In genomic region chr2L:7194351-7195037, dm6 we compare ENCODE assay signal across 1 fruit fly cellular context.
TF ChIP-seq lines count a peak whose summit lies in the region.

Gene CG4497 (minus strand): TSS chr2L:7194588.

TF ChIP-seq in whole organism, embryonic, 481 proteins besides CTCF, POLR2A, EP300 and RAD21 (continued from another document and continues in another):
- TF ChIP-seq jing (GFP tag; optimal IDR thresholded peaks at IDR 0.05; lab: Kevin White, UChicago), result peak; percentile 78
- TF ChIP-seq CG4328 (GFP tag; optimal IDR thresholded peaks at IDR 0.05; lab: Kevin White, UChicago), result peak; percentile 81
- TF ChIP-seq psq (GFP tag; optimal IDR thresholded peaks at IDR 0.05; lab: Kevin White, UChicago), result peak; percentile 77
- TF ChIP-seq CG10462 (GFP tag; optimal IDR thresholded peaks at IDR 0.05; lab: Kevin White, UChicago), result peak; percentile 79
- TF ChIP-seq CG11696 (GFP tag; IDR thresholded peaks at IDR 0.05; lab: Robert Waterston, UW), result peak; percentile 51; the same call in 1 of the 2 replicates
- peak; percentile 99 for TF ChIP-seq CG3847 (GFP tag; IDR thresholded peaks at IDR 0.05; lab: Robert Waterston, UW)
- TF ChIP-seq Oaz (GFP tag; IDR thresholded peaks at IDR 0.05; lab: Robert Waterston, UW), result peak; percentile 95
- peak; percentile 90 for TF ChIP-seq tio (GFP tag; optimal IDR thresholded peaks at IDR 0.05; lab: Kevin White, UChicago)
- peak; percentile 77 for TF ChIP-seq CG17359 (tag; optimal IDR thresholded peaks at IDR 0.05; lab: Kevin White, UChicago)
- TF ChIP-seq Fer1 (GFP tag; optimal IDR thresholded peaks at IDR 0.05; lab: Kevin White, UChicago), result peak; percentile 87
- peak; percentile 66 for TF ChIP-seq BtbVII (GFP tag; optimal IDR thresholded peaks at IDR 0.05; lab: Kevin White, UChicago)
- no peak for TF ChIP-seq CG1832 (GFP tag; optimal IDR thresholded peaks at IDR 0.05; lab: Kevin White, UChicago)
- TF ChIP-seq ham (GFP tag; IDR thresholded peaks at IDR 0.05; lab: Robert Waterston, UW), result peak; percentile 83; the same call in 1 of the 2 replicates
- TF ChIP-seq so (GFP tag; IDR thresholded peaks at IDR 0.05; lab: Robert Waterston, UW), result peak; percentile 91; the same call in 1 of the 3 replicates
- TF ChIP-seq Ada2b (GFP tag; IDR thresholded peaks at IDR 0.05; lab: Robert Waterston, UW), result peak; percentile 93
- TF ChIP-seq CG18011 (GFP tag; optimal IDR thresholded peaks at IDR 0.05; lab: Kevin White, UChicago), result peak; percentile 88
- peak; percentile 93 for TF ChIP-seq repo (GFP tag; optimal IDR thresholded peaks at IDR 0.05; lab: Kevin White, UChicago)
- TF ChIP-seq Nf-YC (tag; optimal IDR thresholded peaks at IDR 0.05; lab: Kevin White, UChicago), result peak; percentile 81
- peak; percentile 53 for TF ChIP-seq Lhr (GFP tag; optimal IDR thresholded peaks at IDR 0.05; lab: Kevin White, UChicago)
- TF ChIP-seq CG18619 (GFP tag; optimal IDR thresholded peaks at IDR 0.05; lab: Kevin White, UChicago), result peak; percentile 89
- peak; percentile 72 for TF ChIP-seq CG34224 (GFP tag; IDR thresholded peaks at IDR 0.05; lab: Robert Waterston, UW; ENCODE audit: partially characterized antibody)
- TF ChIP-seq CG3726 (GFP tag; IDR thresholded peaks at IDR 0.05; lab: Robert Waterston, UW), result peak; percentile 86; the same call in 2 of the 3 replicates
- TF ChIP-seq maf-S (GFP tag; optimal IDR thresholded peaks at IDR 0.05; lab: Kevin White, UChicago), result peak; percentile 95
- peak; percentile 25 for TF ChIP-seq run (tag; optimal IDR thresholded peaks at IDR 0.05; lab: Kevin White, UChicago)
- TF ChIP-seq sim (GFP tag; IDR thresholded peaks at IDR 0.05; lab: Robert Waterston, UW), result no peak; the same call in 1 of the 2 replicates
- peak; percentile 93 for TF ChIP-seq eyg (GFP tag; optimal IDR thresholded peaks at IDR 0.05; lab: Kevin White, UChicago)
- peak; percentile 47 for TF ChIP-seq nom (GFP tag; optimal IDR thresholded peaks at IDR 0.05; lab: Kevin White, UChicago)
- TF ChIP-seq CG16813 (GFP tag; IDR thresholded peaks at IDR 0.05; lab: Robert Waterston, UW; ENCODE audit: partially characterized antibody), result peak; percentile 74
- peak; percentile 75 for TF ChIP-seq Sry-δ (GFP tag; optimal IDR thresholded peaks at IDR 0.05; lab: Kevin White, UChicago)
- TF ChIP-seq CG6272 (GFP tag; IDR thresholded peaks at IDR 0.05; lab: Robert Waterston, UW), result peak; percentile 97
- TF ChIP-seq CG8478 (optimal IDR thresholded peaks at IDR 0.05; lab: Kevin White, UChicago), result no peak
- peak; percentile 95 for TF ChIP-seq bab2 (GFP tag; optimal IDR thresholded peaks at IDR 0.05; lab: Kevin White, UChicago)
- peak; percentile 85 for TF ChIP-seq Sin3A (optimal IDR thresholded peaks at IDR 0.05; lab: Kevin White, UChicago)
- TF ChIP-seq CG10267 (tag; optimal IDR thresholded peaks at IDR 0.05; lab: Kevin White, UChicago), result peak; percentile 97
- TF ChIP-seq twi (tag; optimal IDR thresholded peaks at IDR 0.05; lab: Kevin White, UChicago), result peak; percentile 83
- peak; percentile 89 for TF ChIP-seq vnd (GFP tag; IDR thresholded peaks at IDR 0.05; lab: Robert Waterston, UW; ENCODE audit: partially characterized antibody)
- TF ChIP-seq fd102C (GFP tag; optimal IDR thresholded peaks at IDR 0.05; lab: Kevin White, UChicago), result peak; percentile 9
- TF ChIP-seq mam (GFP tag; optimal IDR thresholded peaks at IDR 0.05; lab: Kevin White, UChicago), result peak; percentile 97
- peak; percentile 78; the same call in 1 of the 2 replicates for TF ChIP-seq Awh (GFP tag; IDR thresholded peaks at IDR 0.05; lab: Robert Waterston, UW)
- peak; percentile 39 for TF ChIP-seq CG5180 (GFP tag; optimal IDR thresholded peaks at IDR 0.05; lab: Kevin White, UChicago)
- TF ChIP-seq pho (GFP tag; optimal IDR thresholded peaks at IDR 0.05; lab: Kevin White, UChicago), result peak; percentile 97
- TF ChIP-seq Hr39 (optimal IDR thresholded peaks at IDR 0.05; lab: Kevin White, UChicago), result peak; percentile 54
- TF ChIP-seq CG12219 (GFP tag; optimal IDR thresholded peaks at IDR 0.05; lab: Kevin White, UChicago), result peak; percentile 48
- peak; percentile 44 for TF ChIP-seq grn (GFP tag; optimal IDR thresholded peaks at IDR 0.05; lab: Kevin White, UChicago)
- TF ChIP-seq CG32772 (GFP tag; IDR thresholded peaks at IDR 0.05; lab: Robert Waterston, UW), result peak; percentile 95
- peak; percentile 91 for TF ChIP-seq ara (GFP tag; IDR thresholded peaks at IDR 0.05; lab: Robert Waterston, UW)
- peak; percentile 88 for TF ChIP-seq hb (GFP tag; IDR thresholded peaks at IDR 0.05; lab: Robert Waterston, UW; ENCODE audit: partially characterized antibody)
- TF ChIP-seq CHES-1-like (GFP tag; optimal IDR thresholded peaks at IDR 0.05; lab: Kevin White, UChicago), result peak; percentile 93
- TF ChIP-seq CG12391 (tag; optimal IDR thresholded peaks at IDR 0.05; lab: Kevin White, UChicago), result peak; percentile 92
- TF ChIP-seq Vsx1 (GFP tag; optimal IDR thresholded peaks at IDR 0.05; lab: Kevin White, UChicago), result peak; percentile 62
- TF ChIP-seq CG3838 (GFP tag; optimal IDR thresholded peaks at IDR 0.05; lab: Kevin White, UChicago), result peak; percentile 44
- TF ChIP-seq cato (GFP tag; optimal IDR thresholded peaks at IDR 0.05; lab: Kevin White, UChicago; ENCODE audit: borderline replicate concordance), result peak; percentile 71
- peak; percentile 66; the same call in 2 of the 3 replicates for TF ChIP-seq CG2199 (GFP tag; IDR thresholded peaks at IDR 0.05; lab: Robert Waterston, UW)
- peak; percentile 94 for TF ChIP-seq NFAT (GFP tag; IDR thresholded peaks at IDR 0.05; lab: Robert Waterston, UW)
- peak; percentile 94 for TF ChIP-seq CG15696 (tag; optimal IDR thresholded peaks at IDR 0.05; lab: Kevin White, UChicago)
- TF ChIP-seq zen (tag; optimal IDR thresholded peaks at IDR 0.05; lab: Kevin White, UChicago), result peak; percentile 91
- peak; percentile 64 for TF ChIP-seq ERR (GFP tag; optimal IDR thresholded peaks at IDR 0.05; lab: Kevin White, UChicago)
- TF ChIP-seq z (GFP tag; IDR thresholded peaks at IDR 0.05; lab: Robert Waterston, UW), result no peak
- peak; percentile 82 for TF ChIP-seq Poxn (GFP tag; IDR thresholded peaks at IDR 0.05; lab: Robert Waterston, UW)
- peak; percentile 97 for TF ChIP-seq Xbp1 (GFP tag; optimal IDR thresholded peaks at IDR 0.05; lab: Kevin White, UChicago)
- peak; percentile 88 for TF ChIP-seq CG18599 (GFP tag; optimal IDR thresholded peaks at IDR 0.05; lab: Kevin White, UChicago)
- peak; percentile 86 for TF ChIP-seq CG12744 (GFP tag; optimal IDR thresholded peaks at IDR 0.05; lab: Kevin White, UChicago)
- peak; percentile 86 for TF ChIP-seq gsb (GFP tag; IDR thresholded peaks at IDR 0.05; lab: Robert Waterston, UW)
- peak in 1 of 2 experiments; percentile 52 for TF ChIP-seq insv (GFP tag; optimal IDR thresholded peaks at IDR 0.05; lab: Kevin White, UChicago)
- TF ChIP-seq Med (GFP tag; lab: Kevin White, UChicago), result peak; percentile 99
- TF ChIP-seq CG4730 (GFP tag; IDR thresholded peaks at IDR 0.05; lab: Robert Waterston, UW), result peak; percentile 93
- peak; percentile 93 for TF ChIP-seq CG16863 (GFP tag; optimal IDR thresholded peaks at IDR 0.05; lab: Kevin White, UChicago)
- peak; percentile 92 for TF ChIP-seq CG2889 (GFP tag; IDR thresholded peaks at IDR 0.05; lab: Robert Waterston, UW)
- TF ChIP-seq Mad (GFP tag; optimal IDR thresholded peaks at IDR 0.05; lab: Kevin White, UChicago), result peak; percentile 93
- peak; percentile 95 for TF ChIP-seq Hr3 (GFP tag; optimal IDR thresholded peaks at IDR 0.05; lab: Kevin White, UChicago)
- TF ChIP-seq D (optimal IDR thresholded peaks at IDR 0.05; lab: Kevin White, UChicago), result no peak
- TF ChIP-seq D (GFP tag; optimal IDR thresholded peaks at IDR 0.05; lab: Kevin White, UChicago), result peak; percentile 84
- peak; percentile 80 for TF ChIP-seq kay (GFP tag; optimal IDR thresholded peaks at IDR 0.05; lab: Kevin White, UChicago)
- TF ChIP-seq dati (GFP tag; IDR thresholded peaks at IDR 0.05; lab: Robert Waterston, UW), result peak; percentile 55; the same call in 1 of the 2 replicates
- TF ChIP-seq CG5245 (GFP tag; optimal IDR thresholded peaks at IDR 0.05; lab: Kevin White, UChicago), result peak; percentile 82
- TF ChIP-seq CG17912 (GFP tag; optimal IDR thresholded peaks at IDR 0.05; lab: Kevin White, UChicago), result peak; percentile 48
- TF ChIP-seq CG33213 (GFP tag; optimal IDR thresholded peaks at IDR 0.05; lab: Kevin White, UChicago), result peak; percentile 94
- peak; percentile 92 for TF ChIP-seq CG4820 (GFP tag; optimal IDR thresholded peaks at IDR 0.05; lab: Kevin White, UChicago)
- TF ChIP-seq ftz-f1 (GFP tag; optimal IDR thresholded peaks at IDR 0.05; lab: Kevin White, UChicago), result peak; percentile 62
- TF ChIP-seq CG14710 (tag; optimal IDR thresholded peaks at IDR 0.05; lab: Kevin White, UChicago), result peak; percentile 91
- peak; percentile 85 for TF ChIP-seq gt (GFP tag; IDR thresholded peaks at IDR 0.05; lab: Robert Waterston, UW)
- peak; percentile 60 for TF ChIP-seq Elba2 (GFP tag; optimal IDR thresholded peaks at IDR 0.05; lab: Kevin White, UChicago)
- TF ChIP-seq CG17568 (GFP tag; optimal IDR thresholded peaks at IDR 0.05; lab: Kevin White, UChicago), result peak; percentile 20
- TF ChIP-seq fu2 (GFP tag; optimal IDR thresholded peaks at IDR 0.05; lab: Kevin White, UChicago), result peak; percentile 97
- TF ChIP-seq tx (GFP tag; optimal IDR thresholded peaks at IDR 0.05; lab: Kevin White, UChicago), result peak; percentile 95
- peak; percentile 94 to 95 for TF ChIP-seq chif (GFP tag; optimal IDR thresholded peaks at IDR 0.05; lab: Kevin White, UChicago)
- peak; percentile 79 for TF ChIP-seq CG10147 (GFP tag; optimal IDR thresholded peaks at IDR 0.05; lab: Kevin White, UChicago)
- peak; percentile 98 for TF ChIP-seq CG9876 (GFP tag; optimal IDR thresholded peaks at IDR 0.05; lab: Kevin White, UChicago)
- TF ChIP-seq ase (GFP tag; IDR thresholded peaks at IDR 0.05; lab: Robert Waterston, UW), result peak; percentile 91
- peak; percentile 98 for TF ChIP-seq HLH54F (GFP tag; optimal IDR thresholded peaks at IDR 0.05; lab: Kevin White, UChicago)
- TF ChIP-seq CG9437 (GFP tag; optimal IDR thresholded peaks at IDR 0.05; lab: Kevin White, UChicago), result peak; percentile 78
- TF ChIP-seq CG13287 (GFP tag; IDR thresholded peaks at IDR 0.05; lab: Robert Waterston, UW; ENCODE audit: partially characterized antibody), result peak; percentile 82
- TF ChIP-seq Tbp (GFP tag; optimal IDR thresholded peaks at IDR 0.05; lab: Kevin White, UChicago), result no peak
- peak; percentile 93 for TF ChIP-seq CG14014 (GFP tag; IDR thresholded peaks at IDR 0.05; lab: Robert Waterston, UW)
- TF ChIP-seq CG2120 (GFP tag; optimal IDR thresholded peaks at IDR 0.05; lab: Kevin White, UChicago), result peak; percentile 97
- TF ChIP-seq E2f1 (GFP tag; IDR thresholded peaks at IDR 0.05; lab: Robert Waterston, UW), result peak; percentile 95
- peak; percentile 92 for TF ChIP-seq ttk (GFP tag; IDR thresholded peaks at IDR 0.05; lab: Robert Waterston, UW)
- peak; percentile 91 for TF ChIP-seq CG32532 (GFP tag; IDR thresholded peaks at IDR 0.05; lab: Robert Waterston, UW)
- TF ChIP-seq shn (GFP tag; optimal IDR thresholded peaks at IDR 0.05; lab: Kevin White, UChicago), result peak; percentile 98
- TF ChIP-seq kah (GFP tag; optimal IDR thresholded peaks at IDR 0.05; lab: Kevin White, UChicago), result peak; percentile 16
- peak; percentile 76 for TF ChIP-seq toy (GFP tag; IDR thresholded peaks at IDR 0.05; lab: Robert Waterston, UW)
- TF ChIP-seq Sry-β (GFP tag; optimal IDR thresholded peaks at IDR 0.05; lab: Kevin White, UChicago), result peak; percentile 82
- TF ChIP-seq Fer3 (tag; optimal IDR thresholded peaks at IDR 0.05; lab: Kevin White, UChicago), result peak; percentile 85
- peak; percentile 78 for TF ChIP-seq org-1 (GFP tag; optimal IDR thresholded peaks at IDR 0.05; lab: Kevin White, UChicago)
- TF ChIP-seq CG17186 (GFP tag; optimal IDR thresholded peaks at IDR 0.05; lab: Kevin White, UChicago), result peak; percentile 94
- TF ChIP-seq slbo (GFP tag; IDR thresholded peaks at IDR 0.05; lab: Robert Waterston, UW), result peak; percentile 97
- peak; percentile 93 for TF ChIP-seq Max (GFP tag; optimal IDR thresholded peaks at IDR 0.05; lab: Kevin White, UChicago)
- peak; percentile 57; the same call in 1 of the 2 replicates for TF ChIP-seq CG10321 (GFP tag; IDR thresholded peaks at IDR 0.05; lab: Robert Waterston, UW)
- peak; percentile 82 for TF ChIP-seq CG17829 (tag; optimal IDR thresholded peaks at IDR 0.05; lab: Kevin White, UChicago)
- TF ChIP-seq slp2 (GFP tag; optimal IDR thresholded peaks at IDR 0.05; lab: Kevin White, UChicago), result peak; percentile 94
- peak; percentile 20 for TF ChIP-seq oc (tag; optimal IDR thresholded peaks at IDR 0.05; lab: Kevin White, UChicago)
- peak; percentile 92 for TF ChIP-seq croc (GFP tag; conservative IDR thresholded peaks at IDR 0.05; lab: Robert Waterston, UW)
- peak; percentile 97 for TF ChIP-seq Ptx1 (GFP tag; IDR thresholded peaks at IDR 0.05; lab: Robert Waterston, UW)
- TF ChIP-seq CG13775 (GFP tag; optimal IDR thresholded peaks at IDR 0.05; lab: Kevin White, UChicago), result peak; percentile 97
- TF ChIP-seq CG7372 (GFP tag; IDR thresholded peaks at IDR 0.05; lab: Robert Waterston, UW), result peak; percentile 96
- TF ChIP-seq ci (GFP tag; IDR thresholded peaks at IDR 0.05; lab: Robert Waterston, UW), result peak; percentile 91
- peak; percentile 83 for TF ChIP-seq Taf1 (GFP tag; IDR thresholded peaks at IDR 0.05; lab: Robert Waterston, UW)
- TF ChIP-seq CG2202 (tag; optimal IDR thresholded peaks at IDR 0.05; lab: Kevin White, UChicago), result peak; percentile 64
- peak; percentile 95 for TF ChIP-seq HmgZ (tag; optimal IDR thresholded peaks at IDR 0.05; lab: Kevin White, UChicago)
- peak; percentile 78 for TF ChIP-seq Usf (GFP tag; optimal IDR thresholded peaks at IDR 0.05; lab: Kevin White, UChicago)
- peak; percentile 71 for TF ChIP-seq CrebB (tag; optimal IDR thresholded peaks at IDR 0.05; lab: Kevin White, UChicago)
- peak; percentile 83; the same call in 2 of the 3 replicates for TF ChIP-seq Opbp (GFP tag; IDR thresholded peaks at IDR 0.05; lab: Robert Waterston, UW; ENCODE audit: partially characterized antibody)
- TF ChIP-seq CG6765 (GFP tag; optimal IDR thresholded peaks at IDR 0.05; lab: Kevin White, UChicago), result peak; percentile 38
- peak; percentile 86 for TF ChIP-seq HLH4C (GFP tag; IDR thresholded peaks at IDR 0.05; lab: Robert Waterston, UW; ENCODE audit: partially characterized antibody)
- peak; percentile 92 for TF ChIP-seq sug (tag; optimal IDR thresholded peaks at IDR 0.05; lab: Kevin White, UChicago)
- no peak for TF ChIP-seq hth (optimal IDR thresholded peaks at IDR 0.05; lab: Kevin White, UChicago)
- TF ChIP-seq bsh (GFP tag; optimal IDR thresholded peaks at IDR 0.05; lab: Kevin White, UChicago), result peak; percentile 18 to 86
- peak; percentile 98 for TF ChIP-seq Dbx (GFP tag; IDR thresholded peaks at IDR 0.05; lab: Robert Waterston, UW)
- peak; percentile 86 for TF ChIP-seq CG34376 (GFP tag; optimal IDR thresholded peaks at IDR 0.05; lab: Kevin White, UChicago)
